Fruit fly (Drosophila melanogaster) whole organism, adult: ENCODE measurements around the gene AcCoAS.

Source experiments
- CG11617 ChIP-seq: fragments of 200-800 bp; sonication (Bioruptor generic); optimal IDR thresholded peaks from 2 replicates; lab custom pipeline; 2017; ENCODE audit warnings: mild to moderate bottlenecking, missing biosample characterization, missing genetic modification reagents, missing genetic modification characterization
- CG12768 ChIP-seq: fragments of 200-800 bp; sonication (Bioruptor generic); optimal IDR thresholded peaks from 2 replicates; lab custom pipeline; 2017; ENCODE audit warnings: missing biosample characterization, missing genetic modification characterization, mild to moderate bottlenecking, moderate library complexity, missing genetic modification reagents
- CG14711 ChIP-seq: fragments of 200-800 bp; sonication (Bioruptor generic); optimal IDR thresholded peaks from 2 replicates; lab custom pipeline; 2018; ENCODE audit warnings: missing biosample characterization, mild to moderate bottlenecking, missing genetic modification characterization, moderate library complexity
- CG1620 ChIP-seq: fragments of 200-800 bp; sonication (Bioruptor generic); optimal IDR thresholded peaks from 2 replicates; lab custom pipeline; 2016; ENCODE audit warnings: missing biosample characterization, missing genetic modification characterization
- CG33017 ChIP-seq: fragments of 200-800 bp; sonication (Bioruptor generic); optimal IDR thresholded peaks from 2 replicates; lab custom pipeline; 2018; ENCODE audit warnings: missing biosample characterization, mild to moderate bottlenecking, missing genetic modification characterization, moderate library complexity
- CG5204 ChIP-seq: fragments of 200-800 bp; sonication (Bioruptor generic); optimal IDR thresholded peaks from 2 replicates; lab custom pipeline; 2016; ENCODE audit warnings: missing biosample characterization, missing genetic modification characterization
- CG7045 ChIP-seq: fragments of 200-800 bp; sonication (Bioruptor generic); optimal IDR thresholded peaks from 2 replicates; lab custom pipeline; 2017; ENCODE audit warnings: missing biosample characterization, mild to moderate bottlenecking, missing genetic modification characterization
- CG7101 ChIP-seq: fragments of 200-800 bp; sonication (Bioruptor generic); optimal IDR thresholded peaks from 2 replicates; lab custom pipeline; 2018; ENCODE audit warnings: missing biosample characterization, mild to moderate bottlenecking, missing genetic modification characterization, moderate library complexity
- Clk ChIP-seq: fragments of 200-800 bp; sonication (Bioruptor generic); optimal IDR thresholded peaks from 2 replicates; lab custom pipeline; 2017; ENCODE audit warnings: missing biosample characterization, missing genetic modification characterization
- Crg-1 ChIP-seq: fragments of 200-800 bp; sonication (Bioruptor generic); optimal IDR thresholded peaks from 2 replicates; lab custom pipeline; 2016; ENCODE audit warnings: missing biosample characterization, missing genetic modification characterization
- Hr96 ChIP-seq: fragments of 200-800 bp; sonication (Bioruptor generic); optimal IDR thresholded peaks from 2 replicates; lab custom pipeline; 2016; ENCODE audit warnings: missing biosample characterization, missing genetic modification characterization
- Mnt ChIP-seq: fragments of 200-800 bp; sonication (Bioruptor generic); optimal IDR thresholded peaks from 2 replicates; lab custom pipeline; 2016; ENCODE audit warnings: missing biosample characterization, mild to moderate bottlenecking, missing genetic modification characterization
- bab1 ChIP-seq: fragments of 200-800 bp; sonication (Bioruptor generic); optimal IDR thresholded peaks from 3 replicates; lab custom pipeline; 2019; ENCODE audit warnings: missing biosample characterization, mild to moderate bottlenecking, missing genetic modification characterization, moderate library complexity
- cic ChIP-seq: fragments of 200-800 bp; sonication (Bioruptor generic); optimal IDR thresholded peaks from 2 replicates; lab custom pipeline; 2017; ENCODE audit warnings: missing biosample characterization, mild to moderate bottlenecking, missing genetic modification characterization, moderate library complexity
- cnc ChIP-seq, 2 experiments: fragments of >200 bp; optimal IDR thresholded peaks; 2 replicates each; lab custom pipeline; 2017
- kay ChIP-seq: fragments of 200-800 bp; sonication (Bioruptor generic); peaks from one replicate; lab custom pipeline; 2016; ENCODE audit warnings: missing biosample characterization, missing genetic modification characterization, borderline replicate concordance
- ovo ChIP-seq: fragments of 200-800 bp; sonication (Bioruptor generic); optimal IDR thresholded peaks from 2 replicates; lab custom pipeline; 2016; ENCODE audit warnings: missing biosample characterization, missing genetic modification characterization
- pad ChIP-seq: fragments of 200-800 bp; sonication (Bioruptor generic); optimal IDR thresholded peaks from 3 replicates; lab custom pipeline; 2017; ENCODE audit warnings: missing biosample characterization, missing genetic modification characterization, mild to moderate bottlenecking, moderate library complexity, missing genetic modification reagents
- tj ChIP-seq: fragments of 200-800 bp; sonication (Bioruptor generic); optimal IDR thresholded peaks from 3 replicates; lab custom pipeline; 2017; ENCODE audit warnings: missing biosample characterization, mild to moderate bottlenecking, missing genetic modification characterization, moderate library complexity
- toe ChIP-seq: fragments of 200-800 bp; sonication (Bioruptor generic); optimal IDR thresholded peaks from 2 replicates; lab custom pipeline; 2016; ENCODE audit warnings: missing biosample characterization, missing genetic modification characterization

The AcCoAS gene

dm6 chr3L:21257731-21258130, 22.3 kb downstream of the AcCoAS start, which contains the start of gene CG43218:
Gene CG43218, plus strand, starts transcription at chr3L:21258020.
- no peak for TF ChIP-seq kay
- TF ChIP-seq ovo (GFP tag; lab: Kevin White, UChicago), result no peak
- no peak for TF ChIP-seq toe (GFP tag; lab: Kevin White, UChicago)
- no peak for TF ChIP-seq CG14711 (tag; lab: Kevin White, UChicago)
- TF ChIP-seq CG11617 (GFP tag; lab: Kevin White, UChicago), result no peak
- TF ChIP-seq CG5204, result no peak
- no peak for TF ChIP-seq CG1620
- no peak for TF ChIP-seq Crg-1 (GFP tag; lab: Kevin White, UChicago)
- no peak for TF ChIP-seq tj (GFP tag; lab: Kevin White, UChicago)
- TF ChIP-seq pad (GFP tag; lab: Kevin White, UChicago), result no peak
- TF ChIP-seq Hr96, result no peak
- TF ChIP-seq cnc (optimal IDR thresholded peaks at IDR 0.05; lab: Kevin White, UChicago), result no peak
- no peak for TF ChIP-seq CG7101
- TF ChIP-seq Clk, result no peak
- TF ChIP-seq bab1 (GFP tag; lab: Kevin White, UChicago), result no peak
- no peak for TF ChIP-seq CG33017 (tag; lab: Kevin White, UChicago)

DNA sequence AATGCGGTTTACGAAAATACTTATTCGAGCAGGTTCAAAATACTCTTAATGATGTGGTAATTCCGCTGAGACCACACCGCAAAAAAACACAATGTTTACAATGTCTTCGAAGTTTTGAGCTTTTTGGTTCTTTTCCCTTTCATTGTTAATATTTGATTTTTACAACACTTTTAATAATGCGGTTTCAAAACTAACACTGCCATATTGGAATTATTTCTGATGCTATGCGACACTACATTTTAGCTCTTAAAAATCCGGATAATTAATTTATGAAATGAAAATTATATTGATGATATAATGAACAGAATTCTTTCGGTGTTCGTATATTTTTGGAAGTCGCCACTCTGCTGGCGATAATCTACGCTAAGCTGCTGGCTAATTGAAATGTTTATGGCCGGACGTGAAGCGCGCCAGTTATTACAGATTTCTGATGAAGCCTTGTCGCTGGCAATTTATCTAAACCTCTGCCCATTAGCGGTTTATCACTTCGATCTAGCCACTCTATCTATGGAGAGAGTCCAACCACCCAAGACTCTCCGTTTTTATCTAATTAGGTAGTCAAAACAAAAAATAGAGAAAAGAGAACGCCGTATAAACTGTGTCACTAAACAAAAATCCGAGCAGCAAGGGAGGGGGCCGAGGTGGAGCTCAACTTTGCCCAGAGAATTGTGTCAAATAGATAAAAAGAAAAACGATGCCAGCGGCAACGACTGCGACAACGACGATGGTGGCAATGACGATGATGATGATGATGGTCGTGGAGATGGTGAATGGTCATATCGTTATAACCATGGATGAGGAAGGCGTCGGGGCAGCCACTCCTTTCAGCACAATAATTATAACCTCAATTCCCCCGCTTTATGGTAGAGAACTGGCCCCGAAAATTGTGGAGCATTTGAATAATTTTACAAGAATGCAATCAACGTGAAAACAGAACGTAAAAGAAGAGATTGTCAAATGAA, 23.7 kb downstream of the AcCoAS start:
- no peak for TF ChIP-seq cnc (optimal IDR thresholded peaks at IDR 0.05; lab: Kevin White, UChicago)
- TF ChIP-seq ovo (GFP tag; lab: Kevin White, UChicago), result no peak
- TF ChIP-seq CG7101, result no peak
- no peak for TF ChIP-seq CG14711 (tag; lab: Kevin White, UChicago)
- no peak for TF ChIP-seq CG1620
- no peak for TF ChIP-seq CG7045 (GFP tag; lab: Kevin White, UChicago)
- TF ChIP-seq cic (GFP tag; lab: Kevin White, UChicago), result no peak
- no peak for TF ChIP-seq CG12768 (GFP tag; lab: Kevin White, UChicago)
- TF ChIP-seq tj (GFP tag; lab: Kevin White, UChicago), result no peak
- no peak for TF ChIP-seq Mnt (GFP tag; lab: Kevin White, UChicago)
- no peak for TF ChIP-seq CG33017 (tag; lab: Kevin White, UChicago)
- no peak for TF ChIP-seq Crg-1 (GFP tag; lab: Kevin White, UChicago)
- no peak for TF ChIP-seq CG5204
- no peak for TF ChIP-seq pad (GFP tag; lab: Kevin White, UChicago)
- no peak for TF ChIP-seq Clk
- TF ChIP-seq CG11617 (GFP tag; lab: Kevin White, UChicago), result no peak
- no peak for TF ChIP-seq toe (GFP tag; lab: Kevin White, UChicago)
- TF ChIP-seq kay, result no peak
- no peak for TF ChIP-seq Hr96

DNA sequence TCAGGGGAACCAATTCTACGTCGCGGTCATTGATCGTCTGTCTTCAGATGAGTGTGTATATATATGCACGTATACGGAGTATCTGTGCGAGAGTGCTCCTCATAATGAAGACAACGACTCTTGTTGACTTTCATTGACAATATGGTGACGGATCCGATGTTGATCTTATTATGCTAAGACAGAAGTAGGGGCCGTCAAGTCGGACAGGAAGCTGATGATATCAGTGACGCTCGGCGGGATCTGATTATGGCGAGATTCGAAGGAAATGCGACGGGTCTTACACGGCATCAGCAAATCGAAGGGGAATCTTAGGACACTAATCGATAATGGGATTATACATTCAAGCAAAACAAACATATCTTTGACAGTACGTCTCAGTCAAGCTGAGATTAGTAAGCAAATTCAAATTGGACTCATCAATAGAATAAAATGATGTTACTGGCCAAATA, 25.5 kb downstream of the AcCoAS start:
- TF ChIP-seq ovo (GFP tag; lab: Kevin White, UChicago) (no peak), bab1 (GFP tag; lab: Kevin White, UChicago) (no peak), CG7101 (no peak), Clk (no peak), CG7045 (GFP tag; lab: Kevin White, UChicago) (no peak), Crg-1 (GFP tag; lab: Kevin White, UChicago) (no peak), CG1620 (no peak), CG12768 (GFP tag; lab: Kevin White, UChicago) (no peak)

DNA sequence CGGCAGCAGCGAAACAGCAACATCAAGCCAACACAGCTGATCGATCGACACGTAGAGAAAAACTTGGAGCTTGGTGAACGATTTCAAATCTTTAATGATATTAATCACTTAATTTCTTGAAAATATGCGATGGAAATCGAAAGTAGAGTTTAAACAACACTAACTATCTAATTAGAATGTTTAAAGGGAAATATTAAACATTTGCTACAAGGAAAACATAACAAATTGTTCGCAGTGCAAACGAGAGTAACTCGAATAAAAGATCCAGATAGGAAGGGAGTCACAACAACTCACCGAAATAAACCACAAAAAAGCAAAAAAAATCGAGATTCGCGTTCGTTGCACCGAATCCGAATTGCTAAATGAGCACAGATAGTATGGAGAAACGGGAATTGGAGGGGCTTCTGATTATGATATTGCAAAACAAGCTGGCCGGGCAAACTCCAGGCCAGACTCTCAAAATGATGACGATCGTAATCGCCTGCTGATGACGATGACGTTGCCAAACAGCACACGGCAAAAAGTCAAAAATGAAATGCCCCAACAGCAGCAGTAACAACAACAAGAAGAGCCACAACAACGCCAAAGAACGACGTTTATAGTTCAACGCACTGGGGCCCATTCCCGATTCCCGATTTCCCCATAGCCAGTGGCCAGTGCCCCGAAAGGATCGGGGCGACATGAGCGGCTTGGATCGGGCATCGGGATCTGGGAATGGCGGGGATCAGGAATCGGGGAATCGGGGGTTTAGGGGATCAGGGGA, 26.1 kb downstream of the AcCoAS start:
- no peak for TF ChIP-seq Clk
- TF ChIP-seq CG12768 (GFP tag; lab: Kevin White, UChicago), result no peak
- no peak for TF ChIP-seq CG7101
- no peak for TF ChIP-seq toe (GFP tag; lab: Kevin White, UChicago)
- TF ChIP-seq Crg-1 (GFP tag; lab: Kevin White, UChicago), result no peak
- TF ChIP-seq bab1 (GFP tag; lab: Kevin White, UChicago), result no peak
- TF ChIP-seq pad (GFP tag; lab: Kevin White, UChicago), result no peak
- TF ChIP-seq ovo (GFP tag; lab: Kevin White, UChicago), result no peak

DNA sequence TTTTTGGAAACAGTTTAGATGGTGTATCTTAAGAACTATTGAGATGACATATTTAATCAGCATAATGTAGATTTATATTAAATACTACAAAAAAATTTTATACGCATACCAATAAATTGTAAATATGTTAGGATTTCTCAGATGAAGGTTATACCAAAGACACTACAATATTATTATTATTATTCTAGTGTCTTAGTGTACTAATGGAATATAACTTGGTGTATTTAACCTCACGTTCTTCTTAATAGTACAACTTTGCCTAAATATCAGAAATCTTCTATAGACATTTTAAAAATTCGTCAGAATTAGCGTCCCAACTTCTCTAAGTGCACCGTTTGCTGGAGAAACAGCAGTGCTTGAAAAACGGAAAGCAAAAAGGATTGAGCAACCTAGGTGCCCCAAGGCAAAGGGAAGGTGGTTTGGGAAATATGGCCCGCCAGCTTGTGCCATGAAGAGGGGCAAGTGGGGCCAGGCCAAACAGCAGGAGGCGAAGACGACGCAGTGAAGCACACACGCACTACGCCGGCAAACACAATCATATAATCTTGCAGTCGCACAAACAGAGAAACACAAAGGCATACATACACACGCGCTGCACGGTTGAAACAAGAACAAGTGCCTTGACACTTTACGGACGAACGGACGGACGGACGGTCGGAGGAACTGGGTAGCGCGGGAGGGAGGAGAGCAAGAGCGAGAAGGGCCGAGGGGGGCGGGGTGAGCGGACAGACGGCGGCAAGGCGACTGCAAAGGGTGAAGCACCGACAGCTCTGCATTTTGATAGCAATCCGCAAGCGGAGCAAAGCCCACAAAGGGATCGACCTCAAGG, 26.9 kb downstream of the AcCoAS start:
- TF ChIP-seq CG7101 (no peak), Crg-1 (GFP tag; lab: Kevin White, UChicago) (no peak), toe (GFP tag; lab: Kevin White, UChicago) (no peak), cnc (optimal IDR thresholded peaks at IDR 0.05; lab: Kevin White, UChicago) (no peak), Hr96 (no peak), CG7045 (GFP tag; lab: Kevin White, UChicago) (no peak), Clk (no peak), CG5204 (no peak), CG33017 (tag; lab: Kevin White, UChicago) (no peak), ovo (GFP tag; lab: Kevin White, UChicago) (no peak), bab1 (GFP tag; lab: Kevin White, UChicago) (no peak), Mnt (GFP tag; lab: Kevin White, UChicago) (no peak), CG1620 (no peak), cic (GFP tag; lab: Kevin White, UChicago) (no peak), CG14711 (tag; lab: Kevin White, UChicago) (no peak)
